Fruit fly (Drosophila melanogaster) whole organism, embryonic: Measurements from ENCODE around the gene LysRS.

Experiments used
- Bteb2 ChIP-seq: fragments of 200-800 bp; sonication (Bioruptor generic); optimal IDR thresholded peaks from 2 replicates; lab custom pipeline; 2016; ENCODE audit warnings: missing biosample characterization, missing genetic modification characterization
- CG11085 ChIP-seq: fragments of 200-800 bp; sonication (Bioruptor generic); IDR thresholded peaks from 2 replicates; pipeline ENCODE4 v1.3.6; 2022; ENCODE audit warnings: missing biosample characterization, missing genetic modification characterization
- CG11504 ChIP-seq: fragments of 200-800 bp; sonication (Bioruptor generic); optimal IDR thresholded peaks from 3 replicates; lab custom pipeline; 2019; ENCODE audit warnings: missing biosample characterization, mild to moderate bottlenecking, missing genetic modification characterization, moderate library complexity
- CG11723 ChIP-seq: fragments of 200-800 bp; sonication (Bioruptor generic); optimal IDR thresholded peaks from 2 replicates; lab custom pipeline; 2017; ENCODE audit warnings: missing biosample characterization, mild to moderate bottlenecking, missing genetic modification characterization
- CG12219 ChIP-seq: fragments of 200-800 bp; sonication (Bioruptor generic); optimal IDR thresholded peaks from 3 replicates; lab custom pipeline; 2018; ENCODE audit warnings: missing biosample characterization, mild to moderate bottlenecking, missing genetic modification characterization
- CG13624 ChIP-seq: fragments of 200-800 bp; sonication (Bioruptor generic); optimal IDR thresholded peaks from 2 replicates; lab custom pipeline; 2016; ENCODE audit warnings: missing biosample characterization, missing genetic modification characterization
- CG13775 ChIP-seq: fragments of 200-800 bp; sonication (Bioruptor generic); optimal IDR thresholded peaks from 3 replicates; lab custom pipeline; 2017; ENCODE audit warnings: missing biosample characterization, mild to moderate bottlenecking, missing genetic modification characterization
- CG13894 ChIP-seq: fragments of 200-800 bp; sonication (Bioruptor generic); optimal IDR thresholded peaks from 3 replicates; lab custom pipeline; 2018; ENCODE audit warnings: missing biosample characterization, mild to moderate bottlenecking, missing genetic modification characterization, moderate library complexity
- CG1529 ChIP-seq: fragments of 200-800 bp; sonication (Bioruptor generic); optimal IDR thresholded peaks from 3 replicates; lab custom pipeline; 2018; ENCODE audit warnings: missing biosample characterization, missing genetic modification characterization
- CG1647 ChIP-seq: fragments of 200-800 bp; sonication (Bioruptor generic); optimal IDR thresholded peaks from 3 replicates; lab custom pipeline; 2016; ENCODE audit warnings: missing biosample characterization, missing genetic modification characterization
- CG18599 ChIP-seq: fragments of 200-800 bp; sonication (Bioruptor generic); optimal IDR thresholded peaks from 3 replicates; lab custom pipeline; 2017; ENCODE audit warnings: missing biosample characterization, missing genetic modification characterization, mild to moderate bottlenecking, moderate library complexity, missing genetic modification reagents
- CG3838 ChIP-seq: fragments of 200-800 bp; sonication (Bioruptor generic); optimal IDR thresholded peaks from 3 replicates; lab custom pipeline; 2016; ENCODE audit warnings: missing biosample characterization, missing genetic modification characterization
- CG4328 ChIP-seq: fragments of 200-800 bp; sonication (Bioruptor generic); optimal IDR thresholded peaks from 3 replicates; lab custom pipeline; 2017; ENCODE audit warnings: missing biosample characterization, missing genetic modification reagents, missing genetic modification characterization
- CG7745 ChIP-seq: fragments of 200-800 bp; sonication (Bioruptor generic); optimal IDR thresholded peaks from 2 replicates; lab custom pipeline; 2018; ENCODE audit warnings: missing biosample characterization, mild to moderate bottlenecking, missing genetic modification characterization, moderate library complexity
- CG7839 ChIP-seq: fragments of 200-800 bp; sonication (Bioruptor generic); optimal IDR thresholded peaks from 3 replicates; lab custom pipeline; 2018; ENCODE audit warnings: missing biosample characterization, mild to moderate bottlenecking, missing genetic modification characterization, moderate library complexity
- CG9727 ChIP-seq: fragments of 200-800 bp; sonication (Bioruptor generic); optimal IDR thresholded peaks from 3 replicates; lab custom pipeline; 2017; ENCODE audit warnings: missing biosample characterization, mild to moderate bottlenecking, missing genetic modification characterization
- Dad ChIP-seq: fragments of 200-800 bp; sonication (Bioruptor generic); optimal IDR thresholded peaks from 3 replicates; lab custom pipeline; 2016; ENCODE audit warnings: missing biosample characterization, missing genetic modification characterization
- Fer3 ChIP-seq: fragments of 200-800 bp; sonication (Bioruptor generic); optimal IDR thresholded peaks from 2 replicates; lab custom pipeline; 2018; ENCODE audit warnings: missing biosample characterization, mild to moderate bottlenecking, missing genetic modification characterization, moderate library complexity
- Gug ChIP-seq: fragments of 200-800 bp; sonication (Bioruptor generic); IDR thresholded peaks from 4 replicates; pipeline ENCODE4 v1.3.6; 2022; ENCODE audit warnings: missing biosample characterization, missing genetic modification characterization
- HLH4C ChIP-seq: fragments of 200-800 bp; sonication (Bioruptor generic); IDR thresholded peaks from 3 replicates; pipeline ENCODE4 v1.3.6; 2022; ENCODE audit warnings: missing biosample characterization, missing genetic modification characterization; ENCODE audit not compliant: partially characterized antibody
- Hr39 ChIP-seq: fragments of >200 bp; optimal IDR thresholded peaks from 2 replicates; lab custom pipeline; 2017
- Med ChIP-seq: fragments of 200-800 bp; sonication (Bioruptor generic); peaks from one replicate; lab custom pipeline; 2016; ENCODE audit warnings: missing biosample characterization, missing genetic modification characterization, mild to moderate bottlenecking, inconsistent platforms, moderate library complexity
- Meics ChIP-seq: fragments of 200-800 bp; sonication (Bioruptor generic); optimal IDR thresholded peaks from 2 replicates; lab custom pipeline; 2017; ENCODE audit warnings: missing biosample characterization, mild to moderate bottlenecking, missing genetic modification characterization
- Neu2 ChIP-seq: fragments of 200-800 bp; sonication (Bioruptor generic); optimal IDR thresholded peaks from 3 replicates; lab custom pipeline; 2016; ENCODE audit warnings: missing biosample characterization, missing genetic modification characterization, borderline replicate concordance
- Opbp ChIP-seq: fragments of 200-800 bp; sonication (Bioruptor generic); IDR thresholded peaks from 3 replicates; pipeline ENCODE4 v1.3.6; 2022; ENCODE audit warnings: missing biosample characterization, missing genetic modification characterization; ENCODE audit not compliant: partially characterized antibody
- Poxn ChIP-seq: fragments of 200-800 bp; sonication (Bioruptor generic); IDR thresholded peaks from 2 replicates; pipeline ENCODE4 v1.3.6; 2022; ENCODE audit warnings: missing biosample characterization, missing genetic modification characterization
- Trl ChIP-seq, 3 experiments: fragments of >200 bp in 2 of 3; fragments of 200-800 bp in 1 of 3; sonication (Bioruptor generic) in 1 of 3; optimal IDR thresholded peaks; 2 replicates in 1 of 3; 3 replicates in 2 of 3; lab custom pipeline; 2016 to 2017; ENCODE audit warnings: missing biosample characterization in 1 of 3, missing genetic modification characterization in 1 of 3
- Vsx1 ChIP-seq: fragments of 200-800 bp; sonication (Bioruptor generic); optimal IDR thresholded peaks from 2 replicates; lab custom pipeline; 2017; ENCODE audit warnings: missing biosample characterization, mild to moderate bottlenecking, missing genetic modification characterization, missing genetic modification reagents
- caup ChIP-seq: fragments of 200-800 bp; sonication (Bioruptor generic); optimal IDR thresholded peaks from 3 replicates; lab custom pipeline; 2017; ENCODE audit warnings: missing biosample characterization, mild to moderate bottlenecking, missing genetic modification characterization, moderate library complexity; ENCODE audit not compliant: severe bottlenecking
- croc ChIP-seq: fragments of 200-800 bp; sonication (Bioruptor generic); conservative IDR thresholded peaks from 3 replicates; pipeline ENCODE4 v1.3.6; 2022; ENCODE audit warnings: missing biosample characterization, missing genetic modification characterization
- dati ChIP-seq: fragments of 200-800 bp; sonication (Bioruptor generic); IDR thresholded peaks from 2 replicates; pipeline ENCODE4 v1.3.6; 2022; ENCODE audit warnings: missing biosample characterization, missing genetic modification characterization
- ems ChIP-seq: fragments of 200-800 bp; sonication (Bioruptor generic); optimal IDR thresholded peaks from 3 replicates; lab custom pipeline; 2016; ENCODE audit warnings: missing biosample characterization, missing genetic modification characterization
- fd96Cb ChIP-seq: fragments of 200-800 bp; sonication (Bioruptor generic); optimal IDR thresholded peaks from 2 replicates; lab custom pipeline; 2018; ENCODE audit warnings: missing biosample characterization, mild to moderate bottlenecking, missing genetic modification characterization, moderate library complexity
- gcm2 ChIP-seq: fragments of 200-800 bp; sonication (Bioruptor generic); optimal IDR thresholded peaks from 2 replicates; lab custom pipeline; 2016; ENCODE audit warnings: missing biosample characterization, missing genetic modification characterization
- hb ChIP-seq: fragments of 200-800 bp; sonication (Bioruptor generic); IDR thresholded peaks from 3 replicates; pipeline ENCODE4 v1.3.6; 2022; ENCODE audit warnings: missing biosample characterization, missing genetic modification characterization; ENCODE audit not compliant: partially characterized antibody
- hbn ChIP-seq: fragments of 200-800 bp; sonication (Bioruptor generic); IDR thresholded peaks from 2 replicates; pipeline ENCODE4 v1.3.6; 2022; ENCODE audit warnings: missing biosample characterization, missing genetic modification characterization; ENCODE audit not compliant: partially characterized antibody
- her ChIP-seq: fragments of 200-800 bp; sonication (Bioruptor generic); optimal IDR thresholded peaks from 2 replicates; lab custom pipeline; 2016; ENCODE audit warnings: missing biosample characterization, missing genetic modification characterization
- hkb ChIP-seq, 2 experiments: fragments of 200-800 bp in 1 of 2; fragments of >200 bp in 1 of 2; sonication (Bioruptor generic) in 1 of 2; IDR thresholded peaks in 1 of 2; optimal IDR thresholded peaks in 1 of 2; 2 replicates each; pipeline versions ENCODE4 v1.3.6 to Lab custom; 2017 to 2022; ENCODE audit warnings: missing biosample characterization in 1 of 2, missing genetic modification characterization in 1 of 2
- lilli ChIP-seq: fragments of 200-800 bp; sonication (Bioruptor generic); optimal IDR thresholded peaks from 3 replicates; lab custom pipeline; 2016; ENCODE audit warnings: missing biosample characterization, missing genetic modification characterization
- pfk ChIP-seq: fragments of 200-800 bp; sonication (Bioruptor generic); optimal IDR thresholded peaks from 2 replicates; lab custom pipeline; 2018; ENCODE audit warnings: missing biosample characterization, mild to moderate bottlenecking, missing genetic modification characterization, moderate library complexity
- psq ChIP-seq: fragments of 200-800 bp; sonication (Bioruptor generic); optimal IDR thresholded peaks from 2 replicates; lab custom pipeline; 2017; ENCODE audit warnings: missing biosample characterization, missing genetic modification characterization
- row ChIP-seq: fragments of 200-800 bp; sonication (Bioruptor generic); IDR thresholded peaks from 3 replicates; pipeline ENCODE4 v1.3.6; 2022; ENCODE audit warnings: missing biosample characterization, missing genetic modification characterization
- scrt ChIP-seq: fragments of 200-800 bp; sonication (Bioruptor generic); optimal IDR thresholded peaks from 2 replicates; lab custom pipeline; 2018; ENCODE audit warnings: missing biosample characterization, mild to moderate bottlenecking, missing genetic modification characterization, moderate library complexity
- sens ChIP-seq: fragments of 200-800 bp; sonication (Bioruptor generic); peaks from one replicate; lab custom pipeline; 2016; ENCODE audit warnings: missing biosample characterization, missing genetic modification characterization
- slbo ChIP-seq: fragments of 200-800 bp; sonication (Bioruptor generic); IDR thresholded peaks from 2 replicates; pipeline ENCODE4 v1.3.6; 2022; ENCODE audit warnings: missing biosample characterization, missing genetic modification characterization
- tio ChIP-seq: fragments of 200-800 bp; sonication (Bioruptor generic); optimal IDR thresholded peaks from 2 replicates; lab custom pipeline; 2017; ENCODE audit warnings: missing biosample characterization, missing genetic modification characterization, inconsistent platforms
- tup ChIP-seq: fragments of 200-800 bp; sonication (Bioruptor generic); optimal IDR thresholded peaks from 2 replicates; lab custom pipeline; 2016; ENCODE audit warnings: missing biosample characterization, mild to moderate bottlenecking, missing genetic modification characterization, moderate library complexity
- twi ChIP-seq: fragments of 200-800 bp; optimal IDR thresholded peaks from 2 replicates; lab custom pipeline; 2019; ENCODE audit warnings: missing biosample characterization, mild to moderate bottlenecking, missing genetic modification characterization, moderate library complexity
- unc-4 ChIP-seq: fragments of 200-800 bp; sonication (Bioruptor generic); IDR thresholded peaks from 2 replicates; pipeline ENCODE4 v1.3.6; 2022; ENCODE audit warnings: missing biosample characterization, missing genetic modification characterization; ENCODE audit not compliant: partially characterized antibody

Gene LysRS

dm6 chrX:9582659-9583317 lies 25.9 kb downstream of the LysRS start (continued):
- TF ChIP-seq Opbp: no peak
- peak; percentile 7 for TF ChIP-seq CG13775
- TF ChIP-seq Dad (GFP tag; lab: Kevin White, UChicago): no peak
- no peak for TF ChIP-seq CG13894
- TF ChIP-seq Poxn (GFP tag; lab: Robert Waterston, UW): no peak
- no peak for TF ChIP-seq psq (GFP tag; lab: Kevin White, UChicago)
- TF ChIP-seq CG11085 (GFP tag; lab: Robert Waterston, UW): no peak
- TF ChIP-seq row: peak; percentile 29; the same call in 1 of the 3 replicates
- peak; percentile 50 for TF ChIP-seq lilli (GFP tag; lab: Kevin White, UChicago)
- TF ChIP-seq Gug (GFP tag; lab: Robert Waterston, UW): no peak
- TF ChIP-seq CG11504: no peak
- TF ChIP-seq gcm2: no peak
- TF ChIP-seq Vsx1 (GFP tag; lab: Kevin White, UChicago): no peak
- TF ChIP-seq CG9727 (GFP tag; lab: Kevin White, UChicago): peak; percentile 25
- no peak for TF ChIP-seq croc (GFP tag; lab: Robert Waterston, UW)
- no peak for TF ChIP-seq hkb (optimal IDR thresholded peaks at IDR 0.05; lab: Kevin White, UChicago)
- no peak for TF ChIP-seq hkb (GFP tag; IDR thresholded peaks at IDR 0.05; lab: Robert Waterston, UW)
- TF ChIP-seq scrt (GFP tag; lab: Kevin White, UChicago): peak; percentile 24
- no peak for TF ChIP-seq sens (GFP tag; lab: Kevin White, UChicago)
- no peak for TF ChIP-seq hbn
- no peak for TF ChIP-seq CG3838 (GFP tag; lab: Kevin White, UChicago)
- no peak for TF ChIP-seq Med
- TF ChIP-seq CG13624: no peak
- no peak for TF ChIP-seq CG11723
- no peak for TF ChIP-seq CG1529 (GFP tag; lab: Kevin White, UChicago)
- no peak for TF ChIP-seq pfk
- no peak for TF ChIP-seq Bteb2
- peak; percentile 57 for TF ChIP-seq CG18599 (GFP tag; lab: Kevin White, UChicago)
- no peak for TF ChIP-seq Hr39 (lab: Kevin White, UChicago)
- no peak for TF ChIP-seq Neu2 (GFP tag; lab: Kevin White, UChicago)
- no peak for TF ChIP-seq hb (GFP tag; lab: Robert Waterston, UW)
- TF ChIP-seq tup (GFP tag; lab: Kevin White, UChicago): no peak
- no peak for TF ChIP-seq CG1647 (GFP tag; lab: Kevin White, UChicago)
- no peak for TF ChIP-seq dati
- no peak for TF ChIP-seq caup (GFP tag; lab: Kevin White, UChicago)
- TF ChIP-seq CG7745 (tag; lab: Kevin White, UChicago): no peak
- no peak for TF ChIP-seq HLH4C (GFP tag; lab: Robert Waterston, UW)
- peak; percentile 65 for TF ChIP-seq Meics (GFP tag; lab: Kevin White, UChicago)
- TF ChIP-seq fd96Cb: no peak
- TF ChIP-seq unc-4: no peak
- no peak for TF ChIP-seq CG4328 (GFP tag; lab: Kevin White, UChicago)
- no peak for TF ChIP-seq twi
- no peak for TF ChIP-seq tio (GFP tag; lab: Kevin White, UChicago)
- peak; percentile 37 for TF ChIP-seq Fer3 (tag; lab: Kevin White, UChicago)
- peak; percentile 33 for TF ChIP-seq slbo (GFP tag; lab: Robert Waterston, UW)
- peak; percentile 52 for TF ChIP-seq CG7839 (tag; lab: Kevin White, UChicago)
- TF ChIP-seq her (GFP tag; lab: Kevin White, UChicago): no peak
- no peak for TF ChIP-seq CG12219 (GFP tag; lab: Kevin White, UChicago)
- no peak for TF ChIP-seq Trl (optimal IDR thresholded peaks at IDR 0.05; lab: Kevin White, UChicago)
- no peak for TF ChIP-seq Trl (GFP tag; optimal IDR thresholded peaks at IDR 0.05; lab: Kevin White, UChicago)
- TF ChIP-seq ems (GFP tag; lab: Kevin White, UChicago): no peak
